Fruit fly (Drosophila melanogaster): ENCODE measurements around the gene CG2685.

The CG2685 gene

dm6 chrX:2704134-2704773 lies 9.5 kb downstream of the CG2685 start, which contains the start of gene eIF2Bbeta:
Gene eIF2Bbeta (plus strand): TSS chrX:2704571.
- TF ChIP-seq Jra (GFP tag; optimal IDR thresholded peaks at IDR 0.05) (no peak), Sp1 (GFP tag; optimal IDR thresholded peaks at IDR 0.05) (no peak), Myc (optimal IDR thresholded peaks at IDR 0.05) (peak; percentile 93), Hnf4 (GFP tag; optimal IDR thresholded peaks at IDR 0.05) (no peak), rgr (GFP tag; optimal IDR thresholded peaks at IDR 0.05) (no peak), usp (GFP tag; optimal IDR thresholded peaks at IDR 0.05) (no peak)

dm6 chrX:2703693-2704092 lies 10.1 kb downstream of the CG2685 start, which contains the start of gene Ugalt:
Gene Ugalt (minus strand): TSS chrX:2703852.
- TF ChIP-seq Rel (GFP tag; optimal IDR thresholded peaks at IDR 0.05) = peak; percentile 100
- peak; percentile 99 for TF ChIP-seq Rel (tag; optimal IDR thresholded peaks at IDR 0.05)
- TF ChIP-seq Dfd (GFP tag; optimal IDR thresholded peaks at IDR 0.05) = peak; percentile 97
- TF ChIP-seq CrebA (GFP tag; optimal IDR thresholded peaks at IDR 0.05; ENCODE audit: borderline replicate concordance) = no peak
- TF ChIP-seq woc (GFP tag; optimal IDR thresholded peaks at IDR 0.05) = peak; percentile 100
- peak; percentile 99 for TF ChIP-seq Mio (GFP tag; optimal IDR thresholded peaks at IDR 0.05)
- TF ChIP-seq Dif (GFP tag; optimal IDR thresholded peaks at IDR 0.05; ENCODE audit: partially characterized antibody) = no peak
- TF ChIP-seq Myc (optimal IDR thresholded peaks at IDR 0.05) = no peak
- no peak for TF ChIP-seq tai (GFP tag; optimal IDR thresholded peaks at IDR 0.05)
- peak; percentile 100 for TF ChIP-seq dmrt93B (GFP tag; optimal IDR thresholded peaks at IDR 0.05)
- TF ChIP-seq OdsH (GFP tag; optimal IDR thresholded peaks at IDR 0.05) = peak; percentile 100
- TF ChIP-seq lola (GFP tag; optimal IDR thresholded peaks at IDR 0.05) = no peak
- peak; percentile 100 for TF ChIP-seq CG32264 (GFP tag; optimal IDR thresholded peaks at IDR 0.05)
- TF ChIP-seq Vsx2 (GFP tag; optimal IDR thresholded peaks at IDR 0.05; ENCODE audit: partially characterized antibody) = no peak
- TF ChIP-seq rgr (GFP tag; optimal IDR thresholded peaks at IDR 0.05) = peak; percentile 100
- TF ChIP-seq usp (GFP tag; optimal IDR thresholded peaks at IDR 0.05) = peak; percentile 53
- TF ChIP-seq ey (GFP tag; optimal IDR thresholded peaks at IDR 0.05) = peak; percentile 100
- peak; percentile 100 for TF ChIP-seq h (GFP tag; optimal IDR thresholded peaks at IDR 0.05)
- TF ChIP-seq brk (GFP tag; optimal IDR thresholded peaks at IDR 0.05) = no peak
- TF ChIP-seq sv (GFP tag; optimal IDR thresholded peaks at IDR 0.05) = peak; percentile 100
- peak; percentile 100 for TF ChIP-seq Hr83 (GFP tag; optimal IDR thresholded peaks at IDR 0.05; ENCODE audit: poor library complexity, severe bottlenecking)
- TF ChIP-seq HLH106 (tag; optimal IDR thresholded peaks at IDR 0.05) = peak; percentile 100
- TF ChIP-seq br (GFP tag; optimal IDR thresholded peaks at IDR 0.05) = peak; percentile 100
- TF ChIP-seq fru (GFP tag; optimal IDR thresholded peaks at IDR 0.05) = peak; percentile 100
- TF ChIP-seq pan (optimal IDR thresholded peaks at IDR 0.05) = no peak
- peak; percentile 100 for TF ChIP-seq psq (GFP tag; optimal IDR thresholded peaks at IDR 0.05)
- peak; percentile 100 for TF ChIP-seq Jra (GFP tag; optimal IDR thresholded peaks at IDR 0.05)
- peak; percentile 100 for TF ChIP-seq Sp1 (GFP tag; optimal IDR thresholded peaks at IDR 0.05)
- no peak for TF ChIP-seq dl (GFP tag; optimal IDR thresholded peaks at IDR 0.05; ENCODE audit: insufficient read depth in 1 of 2, partially characterized antibody in 2 of 2)
- peak; percentile 99 for TF ChIP-seq jim (GFP tag; optimal IDR thresholded peaks at IDR 0.05)
- peak; percentile 100 for TF ChIP-seq Hnf4 (GFP tag; optimal IDR thresholded peaks at IDR 0.05)
- TF ChIP-seq sage (GFP tag; optimal IDR thresholded peaks at IDR 0.05) = peak; percentile 100
- no peak for TF ChIP-seq Abd-B (GFP tag; optimal IDR thresholded peaks at IDR 0.05)
- no peak for TF ChIP-seq N (GFP tag; optimal IDR thresholded peaks at IDR 0.05)
- peak; percentile 100 for TF ChIP-seq GATAd (GFP tag; optimal IDR thresholded peaks at IDR 0.05)
- TF ChIP-seq CG9705 (GFP tag; optimal IDR thresholded peaks at IDR 0.05) = peak; percentile 100
- no peak for TF ChIP-seq Hr78 (GFP tag; optimal IDR thresholded peaks at IDR 0.05)
- TF ChIP-seq foxo (GFP tag; optimal IDR thresholded peaks at IDR 0.05) = peak; percentile 100
- peak; percentile 99 for TF ChIP-seq dsf (GFP tag; optimal IDR thresholded peaks at IDR 0.05; ENCODE audit: borderline replicate concordance)

Data from whole organism, wandering third instar larva.